Worm (Caenorhabditis elegans) whole organism, young adult: Measurements from ENCODE around the gene ZK938.11.

Experiments used
- B0035.1 ChIP-seq: sonication (generic microtip); optimal IDR thresholded peaks from 2 replicates; lab custom pipeline; 2016; ENCODE audit warnings: missing genetic modification characterization, mild to moderate bottlenecking, missing compliant biosample characterization, missing genotype, missing genetic modification reagents
- C06A6.2 ChIP-seq: fragments of 200-800 bp; sonication (Bioruptor generic); conservative IDR thresholded peaks from 2 replicates; pipeline ENCODE4 v1.3.6; 2022; ENCODE audit warnings: missing genetic modification characterization, missing compliant biosample characterization
- F10E7.11 ChIP-seq: sonication (generic microtip); optimal IDR thresholded peaks from 2 replicates; lab custom pipeline; 2017; ENCODE audit warnings: mild to moderate bottlenecking, missing genetic modification characterization, moderate library complexity, missing compliant biosample characterization
- F37B4.10 ChIP-seq: fragments of 200-800 bp; sonication (Bioruptor generic); IDR thresholded peaks from 2 replicates; pipeline ENCODE4 v1.3.6; 2022; ENCODE audit warnings: missing genetic modification characterization, missing compliant biosample characterization
- F49E8.2 ChIP-seq: sonication (generic microtip); optimal IDR thresholded peaks from 3 replicates; lab custom pipeline; 2017; ENCODE audit warnings: missing genetic modification characterization, mild to moderate bottlenecking, missing compliant biosample characterization, antibody characterized with exemption, moderate library complexity; ENCODE audit not compliant: insufficient read depth
- K12H6.12 ChIP-seq: fragments of 200-800 bp; sonication (Bioruptor generic); optimal IDR thresholded peaks from 2 replicates; lab custom pipeline; 2018; ENCODE audit warnings: mild to moderate bottlenecking, missing genetic modification characterization, missing compliant biosample characterization
- T26A5.8 ChIP-seq: sonication (generic microtip); optimal IDR thresholded peaks from 2 replicates; lab custom pipeline; 2016; ENCODE audit warnings: missing genetic modification characterization, missing compliant biosample characterization
- Y53F4B.3 ChIP-seq: fragments of 200-800 bp; sonication (Bioruptor generic); IDR thresholded peaks from 2 replicates; pipeline ENCODE4 v1.3.6; 2022; ENCODE audit warnings: missing genetic modification reagents, missing genetic modification characterization, missing compliant biosample characterization
- Y67H2A.10 ChIP-seq: fragments of 200-800 bp; sonication (Bioruptor generic); conservative IDR thresholded peaks from 2 replicates; pipeline ENCODE4 v1.3.6; 2022; ENCODE audit warnings: missing genetic modification reagents, missing genetic modification characterization, missing compliant biosample characterization
- Y79H2A.3 ChIP-seq: fragments of 200-800 bp; sonication (Bioruptor generic); conservative IDR thresholded peaks from 2 replicates; pipeline ENCODE4 v1.3.6; 2022; ENCODE audit warnings: missing genetic modification reagents, missing genetic modification characterization, missing compliant biosample characterization
- akir-1 ChIP-seq: fragments of 200-800 bp; sonication (Bioruptor generic); optimal IDR thresholded peaks from 2 replicates; lab custom pipeline; 2018; ENCODE audit warnings: mild to moderate bottlenecking, missing genetic modification characterization, moderate library complexity, missing compliant biosample characterization
- ama-1 ChIP-seq, 3 experiments: fragments of 150-350 bp in 1 of 3; sonication (generic microtip) in 2 of 3; optimal IDR thresholded peaks; 2 replicates each; lab custom pipeline; 2014 to 2018; ENCODE audit warnings: missing biosample characterization in 2 of 3, missing genetic modification characterization in 2 of 3, missing genetic modification reagents in 2 of 3
- atf-7 ChIP-seq: sonication (generic microtip); optimal IDR thresholded peaks from 2 replicates; lab custom pipeline; 2017; ENCODE audit warnings: mild to moderate bottlenecking, missing genetic modification characterization, missing compliant biosample characterization
- attf-5 ChIP-seq: fragments of 200-800 bp; sonication (Bioruptor generic); optimal IDR thresholded peaks from 2 replicates; lab custom pipeline; 2018; ENCODE audit warnings: mild to moderate bottlenecking, missing genetic modification characterization, missing compliant biosample characterization
- cebp-1 ChIP-seq, 2 experiments: fragments of 200-800 bp in 1 of 2; sonication (Bioruptor generic) in 1 of 2; sonication (generic microtip) in 1 of 2; IDR thresholded peaks in 1 of 2; optimal IDR thresholded peaks in 1 of 2; 2 replicates each; pipeline versions ENCODE4 v1.3.6 to Lab custom; 2017 to 2022; ENCODE audit warnings: missing compliant biosample characterization in 2 of 2, missing genetic modification characterization in 2 of 2, mild to moderate bottlenecking in 1 of 2, missing genetic modification reagents in 1 of 2, moderate library complexity in 1 of 2
- ceh-58 ChIP-seq: fragments of 200-800 bp; sonication (Bioruptor generic); IDR thresholded peaks from 2 replicates; pipeline ENCODE4 v1.3.6; 2022; ENCODE audit warnings: missing genetic modification characterization, missing compliant biosample characterization
- ceh-79 ChIP-seq: sonication (generic microtip); optimal IDR thresholded peaks from 2 replicates; lab custom pipeline; 2017; ENCODE audit warnings: mild to moderate bottlenecking, missing genetic modification characterization, missing compliant biosample characterization
- dpl-1 ChIP-seq: fragments of 150-350 bp; optimal IDR thresholded peaks from 2 replicates; lab custom pipeline; 2014; ENCODE audit warnings: missing biosample characterization, missing genetic modification reagents, missing genetic modification characterization
- egl-44 ChIP-seq: fragments of 200-800 bp; sonication (Bioruptor generic); IDR thresholded peaks from 2 replicates; pipeline ENCODE4 v1.3.6; 2022; ENCODE audit warnings: missing genetic modification reagents, missing genetic modification characterization, missing compliant biosample characterization
- lir-1 ChIP-seq: fragments of 200-800 bp; sonication (Bioruptor generic); conservative IDR thresholded peaks from 2 replicates; pipeline ENCODE4 v1.3.6; 2022; ENCODE audit warnings: missing genetic modification reagents, missing genetic modification characterization, missing compliant biosample characterization
- madf-10 ChIP-seq: sonication (generic microtip); optimal IDR thresholded peaks from 2 replicates; lab custom pipeline; 2016; ENCODE audit warnings: mild to moderate bottlenecking, missing genetic modification characterization, missing compliant biosample characterization
- madf-3 ChIP-seq: fragments of 200-800 bp; sonication (Bioruptor generic); IDR thresholded peaks from 2 replicates; pipeline ENCODE4 v1.3.6; 2022; ENCODE audit warnings: missing genetic modification reagents, missing genetic modification characterization, missing compliant biosample characterization
- madf-6 ChIP-seq: fragments of 200-800 bp; sonication (Bioruptor generic); IDR thresholded peaks from 2 replicates; pipeline ENCODE4 v1.3.6; 2022; ENCODE audit warnings: missing genetic modification reagents, missing genetic modification characterization, missing compliant biosample characterization
- madf-8 ChIP-seq: fragments of 200-800 bp; sonication (Bioruptor generic); conservative IDR thresholded peaks from 2 replicates; pipeline ENCODE4 v1.3.6; 2022; ENCODE audit warnings: missing genetic modification reagents, missing genetic modification characterization, missing compliant biosample characterization
- nhr-120 ChIP-seq: fragments of 200-800 bp; sonication (Bioruptor generic); IDR thresholded peaks from 2 replicates; pipeline ENCODE4 v1.3.6; 2022; ENCODE audit warnings: missing genetic modification characterization, missing compliant biosample characterization
- nhr-80 ChIP-seq: sonication (generic microtip); optimal IDR thresholded peaks from 2 replicates; lab custom pipeline; 2016; ENCODE audit warnings: missing genetic modification characterization, missing compliant biosample characterization
- pbrm-1 ChIP-seq: fragments of 200-800 bp; sonication (Bioruptor generic); IDR thresholded peaks from 2 replicates; pipeline ENCODE4 v1.3.6; 2022; ENCODE audit warnings: missing genetic modification reagents, missing genetic modification characterization, missing compliant biosample characterization
- repo-1 ChIP-seq: sonication (generic microtip); optimal IDR thresholded peaks from 2 replicates; lab custom pipeline; 2017; ENCODE audit warnings: mild to moderate bottlenecking, missing genetic modification characterization, missing compliant biosample characterization
- rpc-1 ChIP-seq, 2 experiments: fragments of 150-350 bp in 1 of 2; sonication (generic microtip) in 1 of 2; optimal IDR thresholded peaks; 2 replicates each; lab custom pipeline; 2014 to 2018; ENCODE audit warnings: missing biosample characterization in 1 of 2, missing genetic modification characterization in 1 of 2, missing genetic modification reagents in 1 of 2, missing genotype in 1 of 2
- tlf-1 ChIP-seq: fragments of 200-800 bp; sonication (Bioruptor generic); optimal IDR thresholded peaks from 2 replicates; lab custom pipeline; 2018; ENCODE audit warnings: mild to moderate bottlenecking, missing genetic modification characterization, missing compliant biosample characterization
- ztf-18 ChIP-seq: sonication (generic microtip); optimal IDR thresholded peaks from 2 replicates; lab custom pipeline; 2016; ENCODE audit warnings: missing genotype, mild to moderate bottlenecking, missing genetic modification characterization, missing compliant biosample characterization
- ztf-6 ChIP-seq: fragments of 200-800 bp; sonication (Bioruptor generic); IDR thresholded peaks from 2 replicates; pipeline ENCODE4 v1.3.6; 2022; ENCODE audit warnings: missing genetic modification reagents, missing genetic modification characterization, missing compliant biosample characterization

ZK938.11 gene

DNA sequence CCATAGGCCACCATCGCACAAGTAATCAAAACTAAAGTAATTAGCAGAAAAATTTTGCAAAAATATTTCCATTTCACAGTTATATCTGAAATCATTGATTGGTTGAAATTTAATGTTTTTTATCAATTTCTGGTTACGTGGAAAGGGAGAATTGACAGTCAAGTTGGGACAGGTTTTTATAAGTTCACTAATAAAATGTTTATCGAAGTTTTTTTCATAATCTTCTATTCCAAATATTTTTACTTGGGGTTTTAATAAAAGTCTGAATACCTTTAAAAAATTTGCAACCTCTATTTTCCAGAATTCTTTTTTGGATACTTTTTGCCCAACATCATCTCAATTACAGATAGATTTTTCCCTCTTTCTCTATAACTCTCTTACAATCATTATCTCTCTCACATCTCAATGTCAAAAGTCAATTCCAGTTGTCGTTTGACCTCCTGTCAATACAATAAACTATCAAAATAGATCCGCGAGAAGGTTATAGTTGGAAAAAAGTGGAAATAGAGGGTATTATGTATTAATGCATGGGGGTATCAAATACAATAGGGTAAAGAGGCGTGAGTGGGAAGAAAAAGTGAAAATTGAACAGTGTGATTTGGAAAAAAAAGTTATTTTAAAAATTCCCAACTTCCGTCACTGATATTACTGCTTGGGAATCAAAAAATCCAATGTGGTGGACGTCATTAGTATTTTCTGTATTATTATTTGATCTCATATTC lies 34.5 kb upstream of the ZK938.11 start, which contains the start of the genes chil-2 and ctsa-3.2:
Gene chil-2, minus strand, starts transcription at position 101 of the 722 bp plus-strand sequence.
Gene ctsa-3.2, plus strand, starts transcription at position 672 of the 722 bp plus-strand sequence.
- TF ChIP-seq atf-7 (no peak), Y53F4B.3 (GFP tag; lab: Robert Waterston, UW) (no peak), ztf-6 (GFP tag; lab: Robert Waterston, UW) (no peak), pbrm-1 (GFP tag; lab: Robert Waterston, UW) (no peak), ztf-18 (tag; lab: Kevin White, UChicago) (no peak), rpc-1 (optimal IDR thresholded peaks at IDR 0.05; lab: Kevin White, UChicago) (no peak), rpc-1 (tag; optimal IDR thresholded peaks at IDR 0.05; lab: Kevin White, UChicago) (no peak), egl-44 (GFP tag; lab: Robert Waterston, UW) (no peak), akir-1 (GFP tag; lab: Kevin White, UChicago) (no peak), madf-8 (GFP tag; lab: Robert Waterston, UW) (no peak)

- TF ChIP-seq madf-3 (GFP tag; lab: Robert Waterston, UW) (no peak), repo-1 (tag; lab: Kevin White, UChicago) (no peak), F10E7.11 (tag; lab: Kevin White, UChicago) (no peak), madf-10 (no peak), K12H6.12 (tag; lab: Kevin White, UChicago) (no peak), madf-8 (GFP tag; lab: Robert Waterston, UW) (no peak), atf-7 (no peak), attf-5 (GFP tag; lab: Kevin White, UChicago) (no peak), lir-1 (GFP tag; lab: Robert Waterston, UW) (no peak)
These were observed 32.7 kb upstream of the ZK938.11 start, which contains the start of gene chil-8 for ce11 chrII:9872961-9873360. TSS of gene chil-8 (minus strand) at chrII:9873061.

ce11 chrII:9871061-9871460 lies 30.8 kb upstream of the ZK938.11 start, which contains the start of gene chil-7:
TSS of gene chil-7 (minus strand) at chrII:9871172.
- TF ChIP-seq F49E8.2 (no peak), madf-6 (GFP tag; lab: Robert Waterston, UW) (no peak), T26A5.8 (tag; lab: Kevin White, UChicago) (no peak), ama-1 (optimal IDR thresholded peaks at IDR 0.05; lab: Kevin White, UChicago) (no peak), ama-1 (GFP tag; optimal IDR thresholded peaks at IDR 0.05; lab: Kevin White, UChicago) (no peak), ztf-18 (tag; lab: Kevin White, UChicago) (no peak)

ce11 chrII:9868698-9869097 lies 28.5 kb upstream of the ZK938.11 start, which contains the start of gene old-1:
TSS of gene old-1 (minus strand) at chrII:9868747.
- TF ChIP-seq cebp-1 (GFP tag; IDR thresholded peaks at IDR 0.05; lab: Robert Waterston, UW) = no peak
- no peak for TF ChIP-seq cebp-1 (tag; optimal IDR thresholded peaks at IDR 0.05; lab: Kevin White, UChicago)
- TF ChIP-seq F37B4.10 (GFP tag; lab: Robert Waterston, UW) = no peak
- TF ChIP-seq Y79H2A.3 (GFP tag; lab: Robert Waterston, UW) = no peak
- TF ChIP-seq ceh-79 = no peak
- TF ChIP-seq B0035.1 (tag; lab: Kevin White, UChicago) = no peak
- TF ChIP-seq C06A6.2 = no peak
- no peak for TF ChIP-seq dpl-1 (GFP tag; lab: Kevin White, UChicago)
- TF ChIP-seq akir-1 (GFP tag; lab: Kevin White, UChicago) = no peak
- no peak for TF ChIP-seq nhr-80
- no peak for TF ChIP-seq ceh-58 (GFP tag; lab: Robert Waterston, UW)
- no peak for TF ChIP-seq tlf-1 (GFP tag; lab: Kevin White, UChicago)
- TF ChIP-seq atf-7 = no peak
- TF ChIP-seq Y67H2A.10 (GFP tag; lab: Robert Waterston, UW) = no peak
- no peak for TF ChIP-seq nhr-120 (GFP tag; lab: Robert Waterston, UW)
- TF ChIP-seq, all 124 proteins: peak for 0
